Worm (Caenorhabditis elegans) whole organism, L4/young adult: ENCODE measurements around the gene smcr-8.

Source experiments
- dao-5 ChIP-seq: sonication (generic microtip); optimal IDR thresholded peaks from 2 replicates; lab custom pipeline; 2016; ENCODE audit warnings: missing genotype, missing genetic modification characterization, moderate library complexity, missing compliant biosample characterization
- him-1 ChIP-seq: sonication (generic microtip); optimal IDR thresholded peaks from 2 replicates; lab custom pipeline; 2016; ENCODE audit warnings: missing genotype, missing genetic modification reagents, missing genetic modification characterization, missing compliant biosample characterization

- peak; percentile 72 for TF ChIP-seq dao-5
- TF ChIP-seq him-1 (tag; lab: Kevin White, UChicago): peak; percentile 98
Observed at ce11 chrIII:5018116-5018689, 19.0 kb downstream of the smcr-8 start, which contains the start of gene wip-1.
